Worm (Caenorhabditis elegans) whole organism, L4 larva: ENCODE results near the gene otpl-4.

Experiments
- T20F7.1 ChIP-seq: fragments of 200-800 bp; sonication (Bioruptor generic); optimal IDR thresholded peaks from 2 replicates; lab custom pipeline; 2018; ENCODE audit warnings: mild to moderate bottlenecking, missing genetic modification characterization, missing compliant biosample characterization
- Y105C5A.15 ChIP-seq: fragments of 200-800 bp; sonication (Bioruptor generic); IDR thresholded peaks from 2 replicates; pipeline ENCODE4 v1.3.6; 2022; ENCODE audit warnings: missing genetic modification characterization, missing compliant biosample characterization
- Y48G9A.11 ChIP-seq: fragments of 200-800 bp; sonication (Bioruptor generic); IDR thresholded peaks from 2 replicates; pipeline ENCODE4 v1.3.6; 2022; ENCODE audit warnings: missing genetic modification reagents, missing genetic modification characterization, missing compliant biosample characterization
- ceh-28 ChIP-seq: fragments of 150-350 bp; optimal IDR thresholded peaks from 2 replicates; lab custom pipeline; 2014; ENCODE audit warnings: missing biosample characterization, missing genetic modification reagents, missing genetic modification characterization
- ces-1 ChIP-seq: fragments of 150-350 bp; sonication (generic microtip); optimal IDR thresholded peaks from 4 replicates; lab custom pipeline; 2014; ENCODE audit warnings: missing biosample characterization, missing genetic modification reagents, missing genetic modification characterization
- dmd-6 ChIP-seq: fragments of 200-800 bp; sonication (Bioruptor generic); IDR thresholded peaks from 2 replicates; pipeline ENCODE4 v1.3.6; 2022; ENCODE audit warnings: missing genetic modification reagents, missing genetic modification characterization, missing compliant biosample characterization
- dmd-9 ChIP-seq: fragments of 200-800 bp; sonication (Bioruptor generic); IDR thresholded peaks from 2 replicates; pipeline ENCODE4 v1.3.6; 2022; ENCODE audit warnings: missing genetic modification reagents, missing genetic modification characterization, missing compliant biosample characterization
- hif-1 ChIP-seq, 2 experiments: sonication (generic microtip); optimal IDR thresholded peaks; 2 replicates each; lab custom pipeline; 2016 to 2017; ENCODE audit warnings: missing compliant biosample characterization in 2 of 2, missing genetic modification characterization in 2 of 2, missing genetic modification reagents in 2 of 2, missing genotype in 2 of 2, mild to moderate bottlenecking in 1 of 2
- lin-39 ChIP-seq: fragments of 150-350 bp; optimal IDR thresholded peaks from 2 replicates; lab custom pipeline; 2014; ENCODE audit warnings: missing biosample characterization, missing genetic modification reagents, missing genetic modification characterization
- mep-1 ChIP-seq: fragments of 150-350 bp; sonication (generic microtip); optimal IDR thresholded peaks from 3 replicates; lab custom pipeline; 2014; ENCODE audit warnings: missing biosample characterization, missing genetic modification characterization
- php-3 ChIP-seq: fragments of 200-800 bp; sonication (Bioruptor generic); IDR thresholded peaks from 2 replicates; pipeline ENCODE4 v1.3.6; 2022; ENCODE audit warnings: missing genetic modification reagents, missing genetic modification characterization, missing compliant biosample characterization
- skn-1 ChIP-seq: fragments of 150-350 bp; optimal IDR thresholded peaks from 2 replicates; lab custom pipeline; 2014; ENCODE audit warnings: missing biosample characterization, missing genetic modification characterization
- unc-62 ChIP-seq, 3 experiments: fragments of 150-350 bp in 1 of 3; sonication (generic microtip); optimal IDR thresholded peaks in 2 of 3; peaks in 1 of 3; 1 replicate in 1 of 3; 2 replicates in 2 of 3; lab custom pipeline; 2014 to 2017; ENCODE audit warnings: missing biosample characterization in 3 of 3, missing genetic modification characterization in 3 of 3, missing genetic modification reagents in 3 of 3, missing genotype in 1 of 3
- zfp-2 ChIP-seq: sonication (generic microtip); optimal IDR thresholded peaks from 2 replicates; lab custom pipeline; 2016; ENCODE audit warnings: mild to moderate bottlenecking, missing genetic modification characterization, missing compliant biosample characterization

otpl-4 gene

ce11 chrV:8586920-8587319 is 49.8 kb downstream of the otpl-4 start (continued):
- TF ChIP-seq Y48G9A.11 (GFP tag; lab: Robert Waterston, UW) (no peak), hif-1 (tag; optimal IDR thresholded peaks at IDR 0.05; lab: Kevin White, UChicago) (no peak), ceh-28 (tag; lab: Kevin White, UChicago) (no peak), T20F7.1 (peak; percentile 24), php-3 (GFP tag; lab: Robert Waterston, UW) (no peak), dmd-6 (GFP tag; lab: Robert Waterston, UW) (peak; percentile 58), mep-1 (tag; lab: Kevin White, UChicago) (no peak), ces-1 (no peak), zfp-2 (tag; lab: Kevin White, UChicago) (no peak), dmd-9 (GFP tag; lab: Robert Waterston, UW) (no peak), lin-39 (tag; lab: Kevin White, UChicago) (no peak)

ce11 chrV:8588079-8588478 is 50.9 kb downstream of the otpl-4 start, which contains the start of gene C10B5.3:
C10B5.3 (minus strand) TSS chrV:8588179.
- no peak for TF ChIP-seq skn-1 (tag; lab: Kevin White, UChicago)
- TF ChIP-seq unc-62 (GFP tag; optimal IDR thresholded peaks at IDR 0.05 in 1 of 2; lab: Kevin White, UChicago), result peak in 1 of 2 experiments; percentile 72
- no peak for TF ChIP-seq unc-62 (tag; optimal IDR thresholded peaks at IDR 0.05; lab: Kevin White, UChicago)
- TF ChIP-seq Y105C5A.15 (GFP tag; lab: Robert Waterston, UW), result 0 out of 2 replicates have a peak, but pooled peaks have one; percentile 32
